Worm (Caenorhabditis elegans) whole organism, L2 larva: ENCODE measurements around the gene str-153.

Source experiments
- C34F6.9 ChIP-seq: fragments of 150-350 bp; optimal IDR thresholded peaks from 2 replicates; lab custom pipeline; 2014; ENCODE audit warnings: missing biosample characterization, missing genetic modification characterization
- F13H6.1 ChIP-seq: sonication (generic microtip); optimal IDR thresholded peaks from 2 replicates; lab custom pipeline; 2016; ENCODE audit warnings: missing genetic modification characterization, missing compliant biosample characterization
- R02D3.7 ChIP-seq: fragments of 150-350 bp; optimal IDR thresholded peaks from 2 replicates; lab custom pipeline; 2014; ENCODE audit warnings: missing biosample characterization, missing genetic modification characterization
- alr-1 ChIP-seq: fragments of 150-350 bp; optimal IDR thresholded peaks from 2 replicates; lab custom pipeline; 2014; ENCODE audit warnings: missing biosample characterization, missing genetic modification characterization
- ama-1 ChIP-seq: fragments of 150-350 bp; optimal IDR thresholded peaks from 2 replicates; lab custom pipeline; 2018; ENCODE audit warnings: inconsistent platforms
- blmp-1 ChIP-seq: sonication (generic microtip); optimal IDR thresholded peaks from 2 replicates; lab custom pipeline; 2017; ENCODE audit warnings: missing genetic modification characterization, mild to moderate bottlenecking, missing compliant biosample characterization, antibody characterized with exemption, moderate library complexity; ENCODE audit not compliant: insufficient read depth
- ceh-82 ChIP-seq: fragments of 150-350 bp; optimal IDR thresholded peaks from 2 replicates; lab custom pipeline; 2014; ENCODE audit warnings: missing biosample characterization, missing genetic modification characterization
- elt-1 ChIP-seq: fragments of 150-350 bp; optimal IDR thresholded peaks from 2 replicates; lab custom pipeline; 2014; ENCODE audit warnings: missing biosample characterization, missing genetic modification characterization
- elt-3 ChIP-seq: sonication (generic microtip); optimal IDR thresholded peaks from 2 replicates; lab custom pipeline; 2017; ENCODE audit warnings: missing biosample characterization, missing genetic modification characterization
- fos-1 ChIP-seq: fragments of 150-350 bp; optimal IDR thresholded peaks from 2 replicates; lab custom pipeline; 2014; ENCODE audit warnings: missing biosample characterization, missing genetic modification characterization
- gmeb-1 ChIP-seq: fragments of 150-350 bp; optimal IDR thresholded peaks from 2 replicates; lab custom pipeline; 2014; ENCODE audit warnings: missing biosample characterization, missing genetic modification characterization
- lin-11 ChIP-seq: fragments of 150-350 bp; sonication (generic microtip); optimal IDR thresholded peaks from 2 replicates; lab custom pipeline; 2014; ENCODE audit warnings: missing biosample characterization, missing genetic modification characterization, inconsistent platforms, mixed read lengths
- lin-13 ChIP-seq: fragments of 150-350 bp; optimal IDR thresholded peaks from 2 replicates; lab custom pipeline; 2014; ENCODE audit warnings: missing biosample characterization, missing genetic modification reagents, missing genetic modification characterization
- lin-39 ChIP-seq: fragments of 150-350 bp; optimal IDR thresholded peaks from 2 replicates; lab custom pipeline; 2014; ENCODE audit warnings: missing biosample characterization, missing genetic modification reagents, missing genetic modification characterization
- lsy-2 ChIP-seq, 2 experiments: fragments of 150-350 bp in 1 of 2; sonication (generic microtip) in 1 of 2; optimal IDR thresholded peaks; 2 replicates each; lab custom pipeline; 2014 to 2017; ENCODE audit warnings: missing biosample characterization in 2 of 2, missing genetic modification characterization in 2 of 2
- mdl-1 ChIP-seq, 2 experiments: fragments of 150-350 bp in 1 of 2; sonication (generic microtip) in 1 of 2; optimal IDR thresholded peaks; 2 replicates each; lab custom pipeline; 2017; ENCODE audit warnings: missing biosample characterization in 2 of 2, missing genetic modification characterization in 2 of 2
- nhr-10 ChIP-seq: sonication (generic microtip); optimal IDR thresholded peaks from 2 replicates; lab custom pipeline; 2017; ENCODE audit warnings: missing biosample characterization, missing genetic modification characterization
- nhr-12 ChIP-seq: fragments of 150-350 bp; optimal IDR thresholded peaks from 2 replicates; lab custom pipeline; 2014; ENCODE audit warnings: missing biosample characterization, missing genetic modification characterization
- nhr-129 ChIP-seq: fragments of 150-350 bp; optimal IDR thresholded peaks from 2 replicates; lab custom pipeline; 2014; ENCODE audit warnings: missing biosample characterization, missing genetic modification characterization
- nhr-23 ChIP-seq: fragments of 150-350 bp; optimal IDR thresholded peaks from 2 replicates; lab custom pipeline; 2014; ENCODE audit warnings: missing biosample characterization, missing genetic modification reagents, missing genetic modification characterization
- nhr-25 ChIP-seq: fragments of 150-350 bp; sonication (generic microtip); optimal IDR thresholded peaks from 3 replicates; lab custom pipeline; 2014; ENCODE audit warnings: missing biosample characterization, missing genetic modification characterization
- nhr-6 ChIP-seq: fragments of 150-350 bp; optimal IDR thresholded peaks from 2 replicates; lab custom pipeline; 2014; ENCODE audit warnings: missing biosample characterization, missing genetic modification characterization
- nhr-77 ChIP-seq: fragments of 150-350 bp; optimal IDR thresholded peaks from 2 replicates; lab custom pipeline; 2014; ENCODE audit warnings: missing biosample characterization, missing genetic modification characterization
- peb-1 ChIP-seq: fragments of 150-350 bp; optimal IDR thresholded peaks from 2 replicates; lab custom pipeline; 2014; ENCODE audit warnings: missing biosample characterization, missing genetic modification characterization
- sem-4 ChIP-seq: fragments of 150-350 bp; optimal IDR thresholded peaks from 2 replicates; lab custom pipeline; 2014; ENCODE audit warnings: missing biosample characterization, missing genetic modification reagents, missing genetic modification characterization
- skn-1 ChIP-seq: sonication (generic microtip); optimal IDR thresholded peaks from 2 replicates; lab custom pipeline; 2017; ENCODE audit warnings: missing biosample characterization, missing genetic modification characterization
- sma-3 ChIP-seq: sonication (generic microtip); optimal IDR thresholded peaks from 2 replicates; lab custom pipeline; 2016; ENCODE audit warnings: missing genetic modification reagents, missing genetic modification characterization, missing compliant biosample characterization
- unc-39 ChIP-seq: fragments of 150-350 bp; optimal IDR thresholded peaks from 2 replicates; lab custom pipeline; 2014; ENCODE audit warnings: missing biosample characterization, missing genetic modification characterization
- unc-55 ChIP-seq: fragments of 150-350 bp; sonication (generic microtip); optimal IDR thresholded peaks from 3 replicates; lab custom pipeline; 2014; ENCODE audit warnings: missing biosample characterization, missing genetic modification reagents, missing genetic modification characterization
- unc-62 ChIP-seq: fragments of 150-350 bp; optimal IDR thresholded peaks from 2 replicates; lab custom pipeline; 2014; ENCODE audit warnings: missing biosample characterization, missing genetic modification reagents, missing genetic modification characterization
- zag-1 ChIP-seq: fragments of 150-350 bp; optimal IDR thresholded peaks from 2 replicates; lab custom pipeline; 2014; ENCODE audit warnings: missing biosample characterization, missing genetic modification characterization
- ztf-11 ChIP-seq: sonication (generic microtip); optimal IDR thresholded peaks from 2 replicates; lab custom pipeline; 2017; ENCODE audit warnings: missing biosample characterization, missing genetic modification characterization

Gene str-153

ce11 chrIV:4934103-4934502, at the start of gene str-153:
str-153 (plus strand) TSS chrIV:4934403.
- TF ChIP-seq unc-39 (tag; lab: Kevin White, UChicago) (no peak), blmp-1 (tag; lab: Kevin White, UChicago) (no peak), sma-3 (no peak), alr-1 (tag; lab: Kevin White, UChicago) (no peak)

ce11 chrIV:4885435-4885834, 48.8 kb upstream of the str-153 start:
- TF ChIP-seq lin-39 (no peak), fos-1 (tag; lab: Kevin White, UChicago) (no peak), sma-3 (no peak), elt-1 (tag; lab: Kevin White, UChicago) (no peak), R02D3.7 (tag; lab: Kevin White, UChicago) (no peak), lsy-2 (tag; optimal IDR thresholded peaks at IDR 0.05; lab: Kevin White, UChicago) (no peak), nhr-129 (tag; lab: Kevin White, UChicago) (no peak), ztf-11 (no peak)

ce11 chrIV:4887258-4887657, 46.9 kb upstream of the str-153 start, which contains the start of gene T08B6.1:
T08B6.1 (minus strand) TSS chrIV:4887358.
- TF ChIP-seq unc-62 (GFP tag; lab: Kevin White, UChicago) = no peak
- no peak for TF ChIP-seq elt-1 (tag; lab: Kevin White, UChicago)
- no peak for TF ChIP-seq nhr-77
- no peak for TF ChIP-seq nhr-129 (tag; lab: Kevin White, UChicago)
- TF ChIP-seq F13H6.1 (tag; lab: Kevin White, UChicago) = no peak
- TF ChIP-seq elt-3 (tag; lab: Kevin White, UChicago) = no peak
- TF ChIP-seq peb-1 (tag; lab: Kevin White, UChicago) = no peak
- no peak for TF ChIP-seq nhr-6 (tag; lab: Kevin White, UChicago)
- TF ChIP-seq ztf-11 = no peak
- no peak for TF ChIP-seq lin-39
- no peak for TF ChIP-seq ceh-82 (tag; lab: Kevin White, UChicago)
- TF ChIP-seq nhr-10 (tag; lab: Kevin White, UChicago) = no peak
- TF ChIP-seq skn-1 (tag; lab: Kevin White, UChicago) = no peak
- no peak for TF ChIP-seq nhr-25
- TF ChIP-seq gmeb-1 = no peak
- no peak for TF ChIP-seq blmp-1 (tag; lab: Kevin White, UChicago)
- no peak for TF ChIP-seq ama-1

- TF ChIP-seq unc-62 (GFP tag; lab: Kevin White, UChicago) (no peak), zag-1 (no peak), blmp-1 (tag; lab: Kevin White, UChicago) (no peak), lin-39 (no peak), ama-1 (no peak), alr-1 (tag; lab: Kevin White, UChicago) (no peak), nhr-12 (no peak), sem-4 (tag; lab: Kevin White, UChicago) (no peak), fos-1 (tag; lab: Kevin White, UChicago) (no peak), R02D3.7 (tag; lab: Kevin White, UChicago) (no peak), lin-11 (tag; lab: Kevin White, UChicago) (no peak), elt-3 (tag; lab: Kevin White, UChicago) (no peak), nhr-10 (tag; lab: Kevin White, UChicago) (no peak), unc-39 (tag; lab: Kevin White, UChicago) (no peak), unc-55 (GFP tag; lab: Kevin White, UChicago) (no peak)
Measured at ce11 chrIV:4889613-4890012, 44.6 kb upstream of the str-153 start, which contains the start of gene sgnh-1. sgnh-1 (plus strand) TSS chrIV:4889913.

- TF ChIP-seq C34F6.9 (no peak), blmp-1 (tag; lab: Kevin White, UChicago) (no peak), sma-3 (no peak), mdl-1 (tag; optimal IDR thresholded peaks at IDR 0.05; lab: Kevin White, UChicago) (no peak), lin-13 (no peak), ztf-11 (no peak), nhr-23 (tag; lab: Kevin White, UChicago) (no peak), zag-1 (no peak), lsy-2 (tag; optimal IDR thresholded peaks at IDR 0.05; lab: Kevin White, UChicago) (no peak), fos-1 (tag; lab: Kevin White, UChicago) (no peak), ceh-82 (tag; lab: Kevin White, UChicago) (no peak), elt-1 (tag; lab: Kevin White, UChicago) (no peak)
Measured at ce11 chrIV:4890543-4890942, 43.7 kb upstream of the str-153 start, which contains the start of gene T08B6.9. T08B6.9 (plus strand) TSS chrIV:4890843.
